Worm (Caenorhabditis elegans) whole organism, L4 larva: ENCODE results near the gene set-6.

Experiments
- D1046.2 ChIP-seq: fragments of 200-800 bp; sonication (Bioruptor generic); IDR thresholded peaks from 2 replicates; pipeline ENCODE4 v1.3.6; 2022; ENCODE audit warnings: missing genetic modification characterization, missing compliant biosample characterization
- aly-2 ChIP-seq: sonication (generic microtip); optimal IDR thresholded peaks from 2 replicates; lab custom pipeline; 2018; ENCODE audit warnings: missing biosample characterization, missing genetic modification characterization
- ama-1 ChIP-seq: fragments of 150-350 bp; optimal IDR thresholded peaks from 2 replicates; lab custom pipeline; 2014; ENCODE audit warnings: inconsistent platforms, mixed read lengths
- cey-2 ChIP-seq: sonication (generic microtip); optimal IDR thresholded peaks from 3 replicates; lab custom pipeline; 2017; ENCODE audit warnings: missing genetic modification characterization, mild to moderate bottlenecking, missing compliant biosample characterization, antibody characterized with exemption, borderline replicate concordance; ENCODE audit not compliant: insufficient read depth
- dmd-9 ChIP-seq: fragments of 200-800 bp; sonication (Bioruptor generic); IDR thresholded peaks from 2 replicates; pipeline ENCODE4 v1.3.6; 2022; ENCODE audit warnings: missing genetic modification reagents, missing genetic modification characterization, missing compliant biosample characterization
- dpl-1 ChIP-seq: fragments of 150-350 bp; optimal IDR thresholded peaks from 2 replicates; lab custom pipeline; 2014; ENCODE audit warnings: missing biosample characterization, missing genetic modification reagents, missing genetic modification characterization
- lin-13 ChIP-seq: fragments of 150-350 bp; optimal IDR thresholded peaks from 2 replicates; lab custom pipeline; 2014; ENCODE audit warnings: missing biosample characterization, missing genetic modification reagents, missing genetic modification characterization
- nhr-11 ChIP-seq: fragments of 150-350 bp; optimal IDR thresholded peaks from 2 replicates; lab custom pipeline; 2014; ENCODE audit warnings: missing biosample characterization, missing genetic modification characterization
- nhr-111 ChIP-seq: fragments of 200-800 bp; sonication (Bioruptor generic); optimal IDR thresholded peaks from 2 replicates; lab custom pipeline; 2018; ENCODE audit warnings: mild to moderate bottlenecking, missing genetic modification characterization, missing compliant biosample characterization
- nhr-237 ChIP-seq: sonication (generic microtip); optimal IDR thresholded peaks from 2 replicates; lab custom pipeline; 2017; ENCODE audit warnings: missing biosample characterization, missing genetic modification characterization
- unc-62 ChIP-seq, 3 experiments: fragments of 150-350 bp in 1 of 3; sonication (generic microtip); optimal IDR thresholded peaks in 2 of 3; peaks in 1 of 3; 1 replicate in 1 of 3; 2 replicates in 2 of 3; lab custom pipeline; 2014 to 2017; ENCODE audit warnings: missing biosample characterization in 3 of 3, missing genetic modification characterization in 3 of 3, missing genetic modification reagents in 3 of 3, missing genotype in 1 of 3

ce11 chrX:11952129-11952528, 22.4 kb downstream of the set-6 start:
- TF ChIP-seq D1046.2 (GFP tag; lab: Robert Waterston, UW) (no peak), nhr-237 (tag; lab: Kevin White, UChicago) (no peak), dpl-1 (GFP tag; lab: Kevin White, UChicago) (no peak), ama-1 (lab: Kevin White, UChicago) (no peak), aly-2 (tag; lab: Kevin White, UChicago) (no peak), dmd-9 (GFP tag; lab: Robert Waterston, UW) (no peak), nhr-11 (tag; lab: Kevin White, UChicago) (no peak), cey-2 (tag; lab: Kevin White, UChicago) (no peak), unc-62 (GFP tag; optimal IDR thresholded peaks at IDR 0.05 in 1 of 2; lab: Kevin White, UChicago) (peak in 1 of 2 experiments; percentile 94), unc-62 (tag; optimal IDR thresholded peaks at IDR 0.05; lab: Kevin White, UChicago) (no peak), lin-13 (GFP tag; lab: Kevin White, UChicago) (no peak), nhr-111 (GFP tag; lab: Kevin White, UChicago) (no peak)
